Fruit fly (Drosophila melanogaster): Measurements from ENCODE around the gene CG14711.

CG14711 gene

dm6 chr3R:11639946-11640588 is 16.9 kb downstream of the CG14711 start:
- no peak for TF ChIP-seq CG8478 (optimal IDR thresholded peaks at IDR 0.05)
- TF ChIP-seq Dll (optimal IDR thresholded peaks at IDR 0.05): no peak
- TF ChIP-seq psq (optimal IDR thresholded peaks at IDR 0.05): no peak
- TF ChIP-seq usp (GFP tag; optimal IDR thresholded peaks at IDR 0.05): no peak
- no peak for TF ChIP-seq pan (optimal IDR thresholded peaks at IDR 0.05)
- no peak for TF ChIP-seq EcR (GFP tag; optimal IDR thresholded peaks at IDR 0.05)

dm6 chr3R:11646826-11647225 is 23.7 kb downstream of the CG14711 start:
- no peak for TF ChIP-seq usp (GFP tag; optimal IDR thresholded peaks at IDR 0.05)
- TF ChIP-seq pan (optimal IDR thresholded peaks at IDR 0.05): no peak
- TF ChIP-seq CG8478 (optimal IDR thresholded peaks at IDR 0.05): no peak
- TF ChIP-seq psq (optimal IDR thresholded peaks at IDR 0.05): no peak
- no peak for TF ChIP-seq EcR (GFP tag; optimal IDR thresholded peaks at IDR 0.05)
- TF ChIP-seq Dll (optimal IDR thresholded peaks at IDR 0.05): no peak

DNA sequence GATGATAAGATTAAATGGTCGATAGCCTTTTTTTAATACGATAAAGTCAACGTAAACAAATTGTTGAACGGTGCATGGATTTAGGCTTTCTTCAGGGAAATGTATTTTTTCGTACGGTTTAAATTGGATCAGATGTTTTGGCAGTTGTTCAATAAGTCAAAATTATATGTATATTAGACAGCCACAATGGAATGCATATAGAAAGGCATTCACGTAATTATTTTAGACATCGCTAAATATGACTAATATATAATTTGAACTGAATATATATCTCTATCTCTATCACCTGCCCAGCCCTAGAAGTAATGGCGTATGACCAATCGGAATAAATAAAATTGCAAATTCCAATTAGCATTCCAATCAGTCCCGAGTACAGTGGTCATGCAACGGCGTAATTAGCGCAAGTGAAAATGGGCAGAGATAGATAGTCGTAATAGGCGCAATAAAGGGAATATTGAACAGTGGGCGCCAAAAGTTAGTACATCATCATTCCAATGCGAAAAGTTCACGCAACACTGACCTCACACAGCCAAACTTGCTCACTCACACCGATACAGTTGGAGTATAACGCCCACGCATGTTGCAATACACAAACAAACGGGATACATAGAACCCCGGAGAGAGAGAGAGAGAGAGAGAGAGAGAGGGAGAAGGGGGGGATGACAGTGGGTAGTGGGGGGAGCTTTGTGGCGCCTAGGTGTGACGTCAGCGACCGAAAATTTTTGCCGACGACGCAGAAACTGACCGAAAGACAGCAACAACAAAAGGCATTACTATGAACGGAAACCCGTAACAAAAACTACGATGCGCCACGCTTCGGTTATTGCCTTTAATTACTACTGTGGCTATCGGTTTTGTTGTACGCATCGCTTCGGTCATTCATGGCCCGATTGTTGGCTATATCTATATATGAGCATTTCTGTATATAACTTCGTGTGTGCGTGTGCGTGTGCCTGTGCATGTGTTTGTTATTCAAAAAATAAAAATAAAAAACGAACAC is 25.5 kb downstream of the CG14711 start:
- peak in 1 of 2 experiments; percentile 12 for TF ChIP-seq EcR (GFP tag; optimal IDR thresholded peaks at IDR 0.05)
- no peak for TF ChIP-seq psq (optimal IDR thresholded peaks at IDR 0.05)

dm6 chr3R:11649449-11649848 is 26.3 kb downstream of the CG14711 start:
- TF ChIP-seq EcR (GFP tag; optimal IDR thresholded peaks at IDR 0.05): no peak
- TF ChIP-seq pan (optimal IDR thresholded peaks at IDR 0.05): no peak
- TF ChIP-seq CG8478 (optimal IDR thresholded peaks at IDR 0.05): no peak
- no peak for TF ChIP-seq psq (optimal IDR thresholded peaks at IDR 0.05)
- TF ChIP-seq usp (GFP tag; optimal IDR thresholded peaks at IDR 0.05): no peak
- no peak for TF ChIP-seq Dll (optimal IDR thresholded peaks at IDR 0.05)

DNA sequence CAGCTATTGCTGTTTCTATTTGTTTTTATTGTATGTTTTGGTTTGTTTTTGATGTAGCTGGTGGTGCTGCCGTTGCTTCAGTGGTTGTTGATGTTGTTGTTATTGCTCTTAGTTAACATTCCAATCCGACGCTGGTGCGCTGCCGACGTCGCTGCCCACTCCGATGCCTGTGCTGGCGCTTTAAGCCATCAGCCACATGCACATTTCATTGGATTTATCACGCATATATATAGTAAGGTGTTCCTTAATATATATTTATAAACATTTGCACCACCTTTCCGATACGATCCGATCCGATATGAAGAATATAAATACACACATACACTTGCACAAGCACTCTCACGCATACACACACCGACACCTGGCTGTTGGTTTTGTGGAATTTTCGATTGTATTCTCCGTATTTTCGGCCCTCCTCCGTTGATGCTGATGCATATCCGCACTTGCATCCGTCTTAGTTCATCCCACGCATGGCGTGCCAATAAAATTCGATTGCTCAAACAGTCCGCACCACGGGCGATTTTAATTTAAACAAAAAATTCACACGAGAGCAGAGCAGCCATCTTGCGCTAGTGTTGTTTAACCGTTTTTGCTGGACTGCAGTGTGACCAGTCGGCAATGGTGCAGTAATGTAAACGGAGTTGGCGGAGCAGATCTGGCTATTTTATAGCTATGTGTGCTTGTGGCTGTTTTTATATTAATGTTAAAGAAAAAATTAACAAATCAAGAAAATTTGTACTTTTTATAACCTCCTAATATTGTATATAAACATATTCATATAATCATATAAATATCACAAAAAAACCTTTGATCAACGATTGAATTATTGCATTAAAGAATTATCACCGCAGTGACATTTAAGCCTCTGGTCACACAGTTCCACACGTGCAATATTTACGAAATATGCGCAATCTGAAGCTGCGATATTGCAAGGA is 27.2 kb downstream of the CG14711 start, which contains the start of the genes Csk and Elp1:
Csk (minus strand) TSS at position 602 of the 935 bp plus-strand sequence.
Elp1 (plus strand) TSS at position 867 of the 935 bp plus-strand sequence.
- no peak for TF ChIP-seq EcR (GFP tag; optimal IDR thresholded peaks at IDR 0.05)
- TF ChIP-seq usp (GFP tag; optimal IDR thresholded peaks at IDR 0.05): no peak
- no peak for TF ChIP-seq Dll (optimal IDR thresholded peaks at IDR 0.05)
- TF ChIP-seq psq (optimal IDR thresholded peaks at IDR 0.05): no peak
- TF ChIP-seq pan (optimal IDR thresholded peaks at IDR 0.05): no peak
- no peak for TF ChIP-seq CG8478 (optimal IDR thresholded peaks at IDR 0.05)

- TF ChIP-seq pan (optimal IDR thresholded peaks at IDR 0.05): no peak
- no peak for TF ChIP-seq usp (GFP tag; optimal IDR thresholded peaks at IDR 0.05)
- no peak for TF ChIP-seq EcR (GFP tag; optimal IDR thresholded peaks at IDR 0.05)
- no peak for TF ChIP-seq Dll (optimal IDR thresholded peaks at IDR 0.05)
- TF ChIP-seq psq (optimal IDR thresholded peaks at IDR 0.05): no peak
- TF ChIP-seq CG8478 (optimal IDR thresholded peaks at IDR 0.05): no peak
Observed at dm6 chr3R:11655873-11656374, 32.8 kb downstream of the CG14711 start, which contains the start of gene CG42327. Gene CG42327, plus strand, starts transcription at chr3R:11656149.

DNA sequence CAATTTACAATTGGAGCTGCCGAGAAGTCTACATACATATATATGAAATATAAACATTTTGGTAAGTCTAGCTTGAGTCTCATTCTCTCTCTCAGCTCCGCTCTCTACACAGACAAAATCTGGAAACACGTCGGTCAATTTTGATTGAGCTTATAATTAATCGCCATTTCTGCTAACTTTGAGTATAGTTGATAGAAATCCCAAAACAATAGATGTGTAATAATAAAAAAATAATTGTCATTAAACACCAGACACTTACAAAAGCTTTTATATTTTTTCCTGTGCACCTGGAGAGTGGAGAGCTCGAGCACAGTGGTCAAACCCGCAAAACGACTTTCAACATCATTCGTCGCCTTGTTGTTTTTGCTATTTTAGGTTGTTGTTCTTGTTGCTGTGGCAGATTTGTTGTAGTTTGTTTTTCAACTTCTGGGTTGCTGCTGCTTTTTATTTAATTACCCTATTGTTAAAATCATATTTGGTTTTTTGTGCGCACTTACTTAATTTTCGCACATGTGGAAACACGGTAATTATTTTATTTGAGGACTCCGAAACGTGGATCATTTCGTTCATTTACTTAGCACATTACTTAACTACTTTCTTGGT is 33.6 kb downstream of the CG14711 start:
- TF ChIP-seq Dll (optimal IDR thresholded peaks at IDR 0.05): no peak
- no peak for TF ChIP-seq CG8478 (optimal IDR thresholded peaks at IDR 0.05)
- TF ChIP-seq usp (GFP tag; optimal IDR thresholded peaks at IDR 0.05): no peak
- TF ChIP-seq psq (optimal IDR thresholded peaks at IDR 0.05): no peak
- TF ChIP-seq pan (optimal IDR thresholded peaks at IDR 0.05): no peak
- no peak for TF ChIP-seq EcR (GFP tag; optimal IDR thresholded peaks at IDR 0.05)

DNA sequence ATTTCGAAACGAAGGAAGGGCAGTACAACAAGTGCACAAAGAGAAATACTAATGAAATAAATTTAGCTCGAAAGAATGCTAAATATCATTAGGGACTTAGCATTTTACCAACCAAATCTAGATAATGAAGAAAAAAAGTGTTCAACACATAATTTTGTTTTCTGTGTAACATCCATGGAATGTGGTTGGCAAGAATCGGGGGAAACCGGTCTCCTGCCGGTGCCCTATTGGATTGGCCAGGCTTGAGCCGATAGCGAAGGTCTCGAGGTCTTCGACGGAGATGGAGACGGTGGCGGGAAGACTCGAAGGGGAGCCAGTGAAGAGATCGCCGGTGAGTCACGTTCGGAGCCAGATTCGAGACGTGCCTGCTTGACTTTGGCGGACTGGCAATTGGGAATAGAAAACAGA is 34.7 kb downstream of the CG14711 start:
- TF ChIP-seq CG8478 (optimal IDR thresholded peaks at IDR 0.05) (no peak), usp (GFP tag; optimal IDR thresholded peaks at IDR 0.05) (no peak), psq (optimal IDR thresholded peaks at IDR 0.05) (no peak), Dll (optimal IDR thresholded peaks at IDR 0.05) (no peak)

dm6 chr3R:11661187-11661586 is 38.0 kb downstream of the CG14711 start:
- TF ChIP-seq psq (optimal IDR thresholded peaks at IDR 0.05) (no peak), Dll (optimal IDR thresholded peaks at IDR 0.05) (no peak), pan (optimal IDR thresholded peaks at IDR 0.05) (no peak), usp (GFP tag; optimal IDR thresholded peaks at IDR 0.05) (no peak), EcR (GFP tag; optimal IDR thresholded peaks at IDR 0.05) (no peak), CG8478 (optimal IDR thresholded peaks at IDR 0.05) (no peak)

DNA sequence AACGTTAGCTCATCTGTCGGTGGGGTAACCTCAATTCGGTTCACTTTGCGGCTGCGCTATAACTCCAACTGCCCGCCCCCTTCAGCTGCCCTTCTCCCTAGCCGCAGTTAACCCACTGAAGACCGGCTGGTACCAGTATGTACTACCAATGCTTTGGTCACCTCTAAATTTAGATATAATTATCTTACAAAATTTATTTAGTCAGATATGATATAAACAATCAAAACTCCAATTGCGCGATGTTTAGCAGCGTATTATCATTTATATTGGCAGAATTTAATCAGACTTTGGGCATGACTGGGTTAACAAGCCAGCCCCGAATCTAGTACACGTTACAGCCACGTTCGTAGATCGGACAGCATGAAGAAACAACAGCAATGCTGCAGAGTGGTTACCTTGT is 38.6 kb downstream of the CG14711 start:
- TF ChIP-seq usp (GFP tag; optimal IDR thresholded peaks at IDR 0.05) (no peak), pan (optimal IDR thresholded peaks at IDR 0.05) (no peak), EcR (GFP tag; optimal IDR thresholded peaks at IDR 0.05) (no peak), psq (optimal IDR thresholded peaks at IDR 0.05) (no peak), Dll (optimal IDR thresholded peaks at IDR 0.05) (no peak), CG8478 (optimal IDR thresholded peaks at IDR 0.05) (no peak)

- TF ChIP-seq pan (optimal IDR thresholded peaks at IDR 0.05) (no peak), EcR (GFP tag; optimal IDR thresholded peaks at IDR 0.05) (no peak), usp (GFP tag; optimal IDR thresholded peaks at IDR 0.05) (no peak), CG8478 (optimal IDR thresholded peaks at IDR 0.05) (no peak), psq (optimal IDR thresholded peaks at IDR 0.05) (no peak), Dll (optimal IDR thresholded peaks at IDR 0.05) (no peak)
Observed at dm6 chr3R:11662617-11663016, 39.5 kb downstream of the CG14711 start.

Measured in whole organism.